Fruit fly (Drosophila melanogaster): ENCODE results near the gene dac.

DNA sequence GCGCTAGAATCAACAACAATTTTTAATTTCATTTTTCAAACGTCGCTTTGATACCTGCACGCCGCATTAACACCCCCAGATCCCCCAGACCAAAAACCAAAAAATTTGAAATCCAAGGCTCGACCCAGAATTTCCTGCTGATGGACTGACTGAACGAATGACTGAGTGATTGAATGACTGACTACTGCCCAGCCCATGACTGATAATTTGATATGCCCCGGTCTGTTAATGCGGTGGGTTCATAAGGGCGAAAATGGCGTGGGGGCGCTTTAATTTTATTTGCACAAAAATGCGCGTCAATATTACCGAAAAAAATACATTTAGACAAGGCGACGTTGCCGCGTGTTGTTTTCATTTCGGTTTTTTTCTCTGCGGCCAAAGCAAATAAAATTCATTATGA is 43.2 kb downstream of the dac start:
- TF ChIP-seq CG14655 (GFP tag; optimal IDR thresholded peaks at IDR 0.05) (no peak), Pif1B (GFP tag; optimal IDR thresholded peaks at IDR 0.05) (no peak), D1 (tag; optimal IDR thresholded peaks at IDR 0.05) (no peak), CG32121 (GFP tag; IDR thresholded peaks at IDR 0.05) (no peak), CG9948 (tag; optimal IDR thresholded peaks at IDR 0.05) (no peak), rn (GFP tag; IDR thresholded peaks at IDR 0.05) (no peak), CG15710 (tag; optimal IDR thresholded peaks at IDR 0.05) (no peak), CG8301 (tag; optimal IDR thresholded peaks at IDR 0.05) (no peak), EcR (GFP tag; optimal IDR thresholded peaks at IDR 0.05) (no peak), gl (tag; optimal IDR thresholded peaks at IDR 0.05) (no peak)

Measured in whole organism, pupa.